Worm (Caenorhabditis elegans): Measurements from ENCODE around the gene Y54G2A.76.

Y54G2A.76 gene

DNA sequence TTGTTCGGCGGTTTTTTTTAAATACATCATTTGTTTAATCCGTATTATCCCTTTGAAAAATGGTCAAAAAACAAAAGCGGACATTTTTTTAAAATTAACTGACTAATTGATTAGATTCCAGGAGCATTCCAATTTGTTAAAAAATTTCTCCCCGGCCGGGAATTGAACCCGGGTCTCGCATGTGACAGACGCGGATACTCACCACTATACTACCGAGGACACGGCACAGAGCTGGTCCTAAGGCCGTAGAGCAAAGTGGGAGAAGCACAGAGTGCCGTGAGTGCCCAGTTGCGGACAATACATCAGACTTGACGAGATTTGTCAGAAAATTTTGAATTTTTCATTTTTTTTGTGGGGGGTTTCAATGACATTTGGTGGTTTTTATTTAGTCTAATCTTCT lies 8.2 kb upstream of the Y54G2A.76 start:
- no peak for TF ChIP-seq unc-62 (GFP tag; optimal IDR thresholded peaks at IDR 0.05 in 1 of 2)
- no peak for TF ChIP-seq unc-62 (tag; optimal IDR thresholded peaks at IDR 0.05)
- TF ChIP-seq ceh-62 (tag; optimal IDR thresholded peaks at IDR 0.05): no peak
- TF ChIP-seq ZK337.2 (GFP tag; IDR thresholded peaks at IDR 0.05): no peak
- TF ChIP-seq D1046.2 (GFP tag; IDR thresholded peaks at IDR 0.05): no peak
- TF ChIP-seq zfp-2 (tag; optimal IDR thresholded peaks at IDR 0.05): no peak
- no peak for TF ChIP-seq tag-97 (GFP tag; IDR thresholded peaks at IDR 0.05)
- TF ChIP-seq jun-1 (tag; optimal IDR thresholded peaks at IDR 0.05): no peak
- TF ChIP-seq set-16 (GFP tag; IDR thresholded peaks at IDR 0.05): no peak; the same call in 1 of the 2 replicates
- peak; percentile 61 for TF ChIP-seq mes-2 (tag; optimal IDR thresholded peaks at IDR 0.05; ENCODE audit: poor library complexity, severe bottlenecking)
- TF ChIP-seq gei-8 (GFP tag; optimal IDR thresholded peaks at IDR 0.05): peak; percentile 44
- TF ChIP-seq ctbp-1 (GFP tag; IDR thresholded peaks at IDR 0.05): 0 out of 2 replicates have a peak, but pooled peaks have one; percentile 33
- TF ChIP-seq dmd-8 (GFP tag; IDR thresholded peaks at IDR 0.05): peak; percentile 75
- TF ChIP-seq lin-13 (GFP tag; optimal IDR thresholded peaks at IDR 0.05): peak; percentile 70
- no peak for TF ChIP-seq F10B5.3 (tag; optimal IDR thresholded peaks at IDR 0.05)
- TF ChIP-seq mxl-2 (GFP tag; conservative IDR thresholded peaks at IDR 0.05): no peak
- no peak for TF ChIP-seq fos-1 (tag; optimal IDR thresholded peaks at IDR 0.05)
- no peak for TF ChIP-seq daf-8 (GFP tag; IDR thresholded peaks at IDR 0.05)
- TF ChIP-seq unc-130 (GFP tag; optimal IDR thresholded peaks at IDR 0.05): no peak
- peak in 1 of 2 experiments; percentile 24 for TF ChIP-seq lsy-2 (tag; optimal IDR thresholded peaks at IDR 0.05)
- TF ChIP-seq ceh-20 (GFP tag; IDR thresholded peaks at IDR 0.05): peak; percentile 29; the same call in 1 of the 2 replicates
- peak; percentile 47; the same call in 1 of the 2 replicates for TF ChIP-seq hmg-1.1 (GFP tag; IDR thresholded peaks at IDR 0.05)
- no peak for TF ChIP-seq T20F7.1 (GFP tag; optimal IDR thresholded peaks at IDR 0.05)
- TF ChIP-seq lin-1 (GFP tag; IDR thresholded peaks at IDR 0.05): 0 out of 2 replicates have a peak, but pooled peaks have one; percentile 46
- TF ChIP-seq Y48G9A.11 (GFP tag; IDR thresholded peaks at IDR 0.05): peak; percentile 65
- peak; percentile 73 for TF ChIP-seq lin-38 (GFP tag; IDR thresholded peaks at IDR 0.05)
- no peak for TF ChIP-seq unc-39 (tag; optimal IDR thresholded peaks at IDR 0.05)
- no peak for TF ChIP-seq snpc-4 (tag; optimal IDR thresholded peaks at IDR 0.05)
- TF ChIP-seq T26A8.4 (GFP tag; IDR thresholded peaks at IDR 0.05): no peak; the same call in 1 of the 2 replicates
- no peak for TF ChIP-seq daf-12 (tag; optimal IDR thresholded peaks at IDR 0.05)
- TF ChIP-seq hlh-30 (tag; optimal IDR thresholded peaks at IDR 0.05; ENCODE audit: insufficient read depth): peak; percentile 81
- TF ChIP-seq ceh-44 (GFP tag; IDR thresholded peaks at IDR 0.05): peak; percentile 66; the same call in 1 of the 2 replicates
- peak; percentile 68; the same call in 1 of the 2 replicates for TF ChIP-seq F44E2.7 (GFP tag; IDR thresholded peaks at IDR 0.05)
- TF ChIP-seq arid-1 (GFP tag; conservative IDR thresholded peaks at IDR 0.05): peak; percentile 69
- no peak for TF ChIP-seq zip-2 (tag; optimal IDR thresholded peaks at IDR 0.05)
- peak; percentile 72; the same call in 1 of the 2 replicates for TF ChIP-seq zfp-3 (GFP tag; conservative IDR thresholded peaks at IDR 0.05)
- peak; percentile 41; the same call in 1 of the 2 replicates for TF ChIP-seq Y75B8A.6 (GFP tag; IDR thresholded peaks at IDR 0.05)
- TF ChIP-seq F37D6.2 (tag; optimal IDR thresholded peaks at IDR 0.05): no peak
- no peak for TF ChIP-seq spr-3 (GFP tag; optimal IDR thresholded peaks at IDR 0.05)
- TF ChIP-seq ztf-7 (tag; optimal IDR thresholded peaks at IDR 0.05): no peak
- no peak for TF ChIP-seq nhr-77 (tag; optimal IDR thresholded peaks at IDR 0.05)
- TF ChIP-seq lin-15B (tag; optimal IDR thresholded peaks at IDR 0.05): no peak
- peak; percentile 12 for TF ChIP-seq hlh-11 (tag; optimal IDR thresholded peaks at IDR 0.05)
- peak; percentile 85 for TF ChIP-seq vab-7 (GFP tag; IDR thresholded peaks at IDR 0.05)
- no peak for TF ChIP-seq zag-1 (tag; optimal IDR thresholded peaks at IDR 0.05)
- no peak for TF ChIP-seq ama-1 (optimal IDR thresholded peaks at IDR 0.05)
- no peak for TF ChIP-seq Y105C5A.15 (GFP tag; IDR thresholded peaks at IDR 0.05)
- TF ChIP-seq nhr-11 (tag; optimal IDR thresholded peaks at IDR 0.05): no peak
- TF ChIP-seq egl-43 (GFP tag; IDR thresholded peaks at IDR 0.05): peak; percentile 91
- no peak for TF ChIP-seq fkh-10 (GFP tag; optimal IDR thresholded peaks at IDR 0.05)
- peak; percentile 26 for TF ChIP-seq spr-1 (tag; optimal IDR thresholded peaks at IDR 0.05)
- no peak for TF ChIP-seq ceh-82 (tag; optimal IDR thresholded peaks at IDR 0.05)

Measured in whole organism, L4 larva.